Fruit fly (Drosophila melanogaster) whole organism, adult: ENCODE results near the gene Idh3a.
A peak's percentile ranks its signal among the peaks of the same experiment; 100 is the strongest.

Experiments
- CG11617 ChIP-seq: fragments of 200-800 bp; sonication (Bioruptor generic); optimal IDR thresholded peaks from 2 replicates; lab custom pipeline; 2017; ENCODE audit warnings: mild to moderate bottlenecking, missing biosample characterization, missing genetic modification reagents, missing genetic modification characterization
- CG12768 ChIP-seq: fragments of 200-800 bp; sonication (Bioruptor generic); optimal IDR thresholded peaks from 2 replicates; lab custom pipeline; 2017; ENCODE audit warnings: missing biosample characterization, missing genetic modification characterization, mild to moderate bottlenecking, moderate library complexity, missing genetic modification reagents
- CG14711 ChIP-seq: fragments of 200-800 bp; sonication (Bioruptor generic); optimal IDR thresholded peaks from 2 replicates; lab custom pipeline; 2018; ENCODE audit warnings: missing biosample characterization, mild to moderate bottlenecking, missing genetic modification characterization, moderate library complexity
- CG1620 ChIP-seq: fragments of 200-800 bp; sonication (Bioruptor generic); optimal IDR thresholded peaks from 2 replicates; lab custom pipeline; 2016; ENCODE audit warnings: missing biosample characterization, missing genetic modification characterization
- CG33017 ChIP-seq: fragments of 200-800 bp; sonication (Bioruptor generic); optimal IDR thresholded peaks from 2 replicates; lab custom pipeline; 2018; ENCODE audit warnings: missing biosample characterization, mild to moderate bottlenecking, missing genetic modification characterization, moderate library complexity
- CG5204 ChIP-seq: fragments of 200-800 bp; sonication (Bioruptor generic); optimal IDR thresholded peaks from 2 replicates; lab custom pipeline; 2016; ENCODE audit warnings: missing biosample characterization, missing genetic modification characterization
- CG7045 ChIP-seq: fragments of 200-800 bp; sonication (Bioruptor generic); optimal IDR thresholded peaks from 2 replicates; lab custom pipeline; 2017; ENCODE audit warnings: missing biosample characterization, mild to moderate bottlenecking, missing genetic modification characterization
- CG7101 ChIP-seq: fragments of 200-800 bp; sonication (Bioruptor generic); optimal IDR thresholded peaks from 2 replicates; lab custom pipeline; 2018; ENCODE audit warnings: missing biosample characterization, mild to moderate bottlenecking, missing genetic modification characterization, moderate library complexity
- Clk ChIP-seq: fragments of 200-800 bp; sonication (Bioruptor generic); optimal IDR thresholded peaks from 2 replicates; lab custom pipeline; 2017; ENCODE audit warnings: missing biosample characterization, missing genetic modification characterization
- Crg-1 ChIP-seq: fragments of 200-800 bp; sonication (Bioruptor generic); optimal IDR thresholded peaks from 2 replicates; lab custom pipeline; 2016; ENCODE audit warnings: missing biosample characterization, missing genetic modification characterization
- Hr96 ChIP-seq: fragments of 200-800 bp; sonication (Bioruptor generic); optimal IDR thresholded peaks from 2 replicates; lab custom pipeline; 2016; ENCODE audit warnings: missing biosample characterization, missing genetic modification characterization
- Mnt ChIP-seq: fragments of 200-800 bp; sonication (Bioruptor generic); optimal IDR thresholded peaks from 2 replicates; lab custom pipeline; 2016; ENCODE audit warnings: missing biosample characterization, mild to moderate bottlenecking, missing genetic modification characterization
- bab1 ChIP-seq: fragments of 200-800 bp; sonication (Bioruptor generic); optimal IDR thresholded peaks from 3 replicates; lab custom pipeline; 2019; ENCODE audit warnings: missing biosample characterization, mild to moderate bottlenecking, missing genetic modification characterization, moderate library complexity
- cic ChIP-seq: fragments of 200-800 bp; sonication (Bioruptor generic); optimal IDR thresholded peaks from 2 replicates; lab custom pipeline; 2017; ENCODE audit warnings: missing biosample characterization, mild to moderate bottlenecking, missing genetic modification characterization, moderate library complexity
- cnc ChIP-seq, 2 experiments: fragments of >200 bp; optimal IDR thresholded peaks; 2 replicates each; lab custom pipeline; 2017
- kay ChIP-seq: fragments of 200-800 bp; sonication (Bioruptor generic); peaks from one replicate; lab custom pipeline; 2016; ENCODE audit warnings: missing biosample characterization, missing genetic modification characterization, borderline replicate concordance
- ovo ChIP-seq: fragments of 200-800 bp; sonication (Bioruptor generic); optimal IDR thresholded peaks from 2 replicates; lab custom pipeline; 2016; ENCODE audit warnings: missing biosample characterization, missing genetic modification characterization
- pad ChIP-seq: fragments of 200-800 bp; sonication (Bioruptor generic); optimal IDR thresholded peaks from 3 replicates; lab custom pipeline; 2017; ENCODE audit warnings: missing biosample characterization, missing genetic modification characterization, mild to moderate bottlenecking, moderate library complexity, missing genetic modification reagents
- tj ChIP-seq: fragments of 200-800 bp; sonication (Bioruptor generic); optimal IDR thresholded peaks from 3 replicates; lab custom pipeline; 2017; ENCODE audit warnings: missing biosample characterization, mild to moderate bottlenecking, missing genetic modification characterization, moderate library complexity
- toe ChIP-seq: fragments of 200-800 bp; sonication (Bioruptor generic); optimal IDR thresholded peaks from 2 replicates; lab custom pipeline; 2016; ENCODE audit warnings: missing biosample characterization, missing genetic modification characterization

Idh3a gene

dm6 chrX:19521753-19522383 is at the start of gene Idh3a, which contains the start of gene CoRest:
TSS of gene Idh3a (minus strand) at chrX:19521810.
TSS of gene CoRest (plus strand) at chrX:19521929.
- no peak for TF ChIP-seq CG7045 (GFP tag; lab: Kevin White, UChicago)
- no peak for TF ChIP-seq CG12768 (GFP tag; lab: Kevin White, UChicago)
- no peak for TF ChIP-seq kay
- peak; percentile 18 for TF ChIP-seq bab1
- no peak for TF ChIP-seq CG7101
- TF ChIP-seq cnc (optimal IDR thresholded peaks at IDR 0.05; lab: Kevin White, UChicago) = no peak
- peak; percentile 24 for TF ChIP-seq pad (GFP tag; lab: Kevin White, UChicago)
- peak; percentile 18 for TF ChIP-seq Mnt (GFP tag; lab: Kevin White, UChicago)
- peak; percentile 73 for TF ChIP-seq toe (GFP tag; lab: Kevin White, UChicago)
- peak; percentile 52 for TF ChIP-seq Hr96 (GFP tag; lab: Kevin White, UChicago)
- TF ChIP-seq CG11617 (GFP tag; lab: Kevin White, UChicago) = peak; percentile 6
- TF ChIP-seq tj = peak; percentile 9
- no peak for TF ChIP-seq CG14711

- TF ChIP-seq CG14711 (peak; percentile 87), Clk (GFP tag; lab: Kevin White, UChicago) (no peak), cnc (optimal IDR thresholded peaks at IDR 0.05; lab: Kevin White, UChicago) (no peak), Hr96 (GFP tag; lab: Kevin White, UChicago) (no peak), ovo (peak; percentile 7), CG7045 (GFP tag; lab: Kevin White, UChicago) (peak; percentile 54), pad (GFP tag; lab: Kevin White, UChicago) (peak; percentile 42), CG7101 (peak; percentile 65), kay (no peak), CG1620 (GFP tag; lab: Kevin White, UChicago) (no peak), CG11617 (GFP tag; lab: Kevin White, UChicago) (peak; percentile 44), tj (peak; percentile 35), CG33017 (peak; percentile 14), Mnt (GFP tag; lab: Kevin White, UChicago) (peak; percentile 44)
Measured at dm6 chrX:19565714-19566316, 44.2 kb upstream of the Idh3a start, which contains the start of the genes Grip84 and car. TSS of gene Grip84 (minus strand) at chrX:19565764. TSS of gene car (plus strand) at chrX:19566019.

dm6 chrX:19549570-19549969 is 28.0 kb upstream of the Idh3a start:
- no peak for TF ChIP-seq CG5204 (GFP tag; lab: Kevin White, UChicago)
- no peak for TF ChIP-seq CG14711
- no peak for TF ChIP-seq CG1620 (GFP tag; lab: Kevin White, UChicago)
- TF ChIP-seq CG33017 = no peak
- no peak for TF ChIP-seq Clk (GFP tag; lab: Kevin White, UChicago)
- TF ChIP-seq ovo = no peak

dm6 chrX:19548438-19548837 is 26.8 kb upstream of the Idh3a start:
- no peak for TF ChIP-seq pad (GFP tag; lab: Kevin White, UChicago)
- no peak for TF ChIP-seq cnc (optimal IDR thresholded peaks at IDR 0.05; lab: Kevin White, UChicago)
- TF ChIP-seq bab1 = no peak
- no peak for TF ChIP-seq Clk (GFP tag; lab: Kevin White, UChicago)
- no peak for TF ChIP-seq CG7101

- TF ChIP-seq tj (no peak), CG12768 (GFP tag; lab: Kevin White, UChicago) (no peak), CG5204 (GFP tag; lab: Kevin White, UChicago) (no peak), Clk (GFP tag; lab: Kevin White, UChicago) (no peak), CG7101 (no peak), CG7045 (GFP tag; lab: Kevin White, UChicago) (no peak)
Measured at dm6 chrX:19547382-19547781, 25.8 kb upstream of the Idh3a start, which contains the start of gene CG32532. TSS of gene CG32532 (minus strand) at chrX:19547482.

- no peak for TF ChIP-seq CG12768 (GFP tag; lab: Kevin White, UChicago)
- no peak for TF ChIP-seq tj
- TF ChIP-seq CG5204 (GFP tag; lab: Kevin White, UChicago) = no peak
- no peak for TF ChIP-seq cic
Measured at dm6 chrX:19546658-19547038, 25.0 kb upstream of the Idh3a start.

- TF ChIP-seq CG5204 (GFP tag; lab: Kevin White, UChicago) = no peak
- TF ChIP-seq CG14711 = no peak
- no peak for TF ChIP-seq Mnt (GFP tag; lab: Kevin White, UChicago)
- no peak for TF ChIP-seq ovo
- TF ChIP-seq cnc (optimal IDR thresholded peaks at IDR 0.05; lab: Kevin White, UChicago) = no peak
- no peak for TF ChIP-seq kay
- TF ChIP-seq Crg-1 = no peak
- no peak for TF ChIP-seq cic
- TF ChIP-seq CG7045 (GFP tag; lab: Kevin White, UChicago) = no peak
- TF ChIP-seq bab1 = no peak
Measured at dm6 chrX:19545865-19546657, 24.5 kb upstream of the Idh3a start.
